Fruit fly (Drosophila melanogaster): ENCODE data around the gene RhoL.

DNA sequence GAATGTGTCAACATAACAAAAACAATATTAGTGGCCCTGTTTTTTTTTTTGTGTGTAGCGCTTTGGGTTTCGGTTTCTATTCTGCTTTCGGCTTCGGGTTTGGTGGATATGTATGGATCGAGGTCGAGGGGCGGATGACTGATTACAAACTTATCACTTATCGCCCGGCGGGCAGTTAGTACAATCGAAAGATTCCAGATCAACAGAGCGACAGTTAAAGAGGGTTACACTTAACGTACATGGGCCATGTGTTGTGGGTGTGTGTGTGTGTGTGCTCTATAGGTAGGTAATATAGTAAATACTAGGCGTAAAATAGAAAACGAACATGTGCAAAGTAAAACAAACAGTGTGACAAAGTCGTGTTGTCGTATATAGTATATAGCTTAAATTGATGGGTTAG lies 46.4 kb upstream of the RhoL start:
- TF ChIP-seq Mes4 (GFP tag; optimal IDR thresholded peaks at IDR 0.05) (no peak), Adf1 (GFP tag; IDR thresholded peaks at IDR 0.05) (no peak), croc (GFP tag; conservative IDR thresholded peaks at IDR 0.05) (no peak), ken (GFP tag; IDR thresholded peaks at IDR 0.05) (no peak), Scr (GFP tag; IDR thresholded peaks at IDR 0.05; ENCODE audit: partially characterized antibody) (no peak), fd102C (GFP tag; optimal IDR thresholded peaks at IDR 0.05) (no peak), psq (GFP tag; optimal IDR thresholded peaks at IDR 0.05) (no peak), Poxn (GFP tag; IDR thresholded peaks at IDR 0.05) (no peak), CG10565 (GFP tag; optimal IDR thresholded peaks at IDR 0.05) (no peak), CG12071 (GFP tag; optimal IDR thresholded peaks at IDR 0.05) (no peak)
